Fruit fly (Drosophila melanogaster) S2 (cell line): Measurements from ENCODE around the gene ttm2.

Source experiments
- CG8478 ChIP-seq: fragments of >200 bp; optimal IDR thresholded peaks from 2 replicates; lab custom pipeline; 2018
- CTCF ChIP-seq, 2 experiments: fragments of >200 bp; optimal IDR thresholded peaks; 2 replicates each; lab custom pipeline; 2018

- no peak for TF ChIP-seq CG8478 (lab: Kevin White, UChicago)
- TF ChIP-seq CTCF (optimal IDR thresholded peaks at IDR 0.05; lab: Kevin White, UChicago): no peak
Measured at dm6 chr3L:324486-324885, 49.5 kb downstream of the ttm2 start, which contains the start of gene CG32344.
